Worm (Caenorhabditis elegans) whole organism, early embryonic: ENCODE measurements around the gene smim-14.

Experiments used
- B0310.2 ChIP-seq: sonication (generic microtip); optimal IDR thresholded peaks from 2 replicates; lab custom pipeline; 2016; ENCODE audit warnings: mild to moderate bottlenecking, missing genetic modification characterization, missing compliant biosample characterization
- F13C5.2 ChIP-seq: sonication (generic microtip); optimal IDR thresholded peaks from 2 replicates; lab custom pipeline; 2017; ENCODE audit warnings: mild to moderate bottlenecking, missing genetic modification characterization, inconsistent platforms, missing compliant biosample characterization
- aly-1 ChIP-seq: sonication (generic microtip); optimal IDR thresholded peaks from 2 replicates; lab custom pipeline; 2016; ENCODE audit warnings: missing genetic modification characterization, missing compliant biosample characterization
- ama-1 ChIP-seq: fragments of 150-350 bp; optimal IDR thresholded peaks from 2 replicates; lab custom pipeline; 2014
- ceh-13 ChIP-seq: fragments of 200-800 bp; sonication (Bioruptor generic); optimal IDR thresholded peaks from 2 replicates; lab custom pipeline; 2018; ENCODE audit warnings: mild to moderate bottlenecking, missing genetic modification characterization, missing compliant biosample characterization
- ceh-36 ChIP-seq: sonication (generic microtip); optimal IDR thresholded peaks from 2 replicates; lab custom pipeline; 2016; ENCODE audit warnings: missing genetic modification characterization, inconsistent platforms, missing compliant biosample characterization
- ets-7 ChIP-seq: sonication (generic microtip); optimal IDR thresholded peaks from 2 replicates; lab custom pipeline; 2016; ENCODE audit warnings: missing genotype, missing genetic modification characterization, missing compliant biosample characterization
- flt-1 ChIP-seq: fragments of 200-800 bp; sonication (Bioruptor generic); IDR thresholded peaks from 2 replicates; pipeline ENCODE4 v1.3.6; 2022; ENCODE audit warnings: missing genetic modification characterization, missing compliant biosample characterization
- hmbx-1 ChIP-seq: sonication (generic microtip); optimal IDR thresholded peaks from 2 replicates; lab custom pipeline; 2016; ENCODE audit warnings: mild to moderate bottlenecking, missing genetic modification characterization, missing compliant biosample characterization
- hmg-4 ChIP-seq: fragments of 200-800 bp; sonication (Bioruptor generic); optimal IDR thresholded peaks from 2 replicates; lab custom pipeline; 2018; ENCODE audit warnings: mild to moderate bottlenecking, missing genetic modification characterization, missing compliant biosample characterization
- hnd-1 ChIP-seq: sonication (generic microtip); optimal IDR thresholded peaks from 2 replicates; lab custom pipeline; 2016; ENCODE audit warnings: missing genetic modification characterization, missing compliant biosample characterization
- pes-1 ChIP-seq: fragments of 200-800 bp; sonication (Bioruptor generic); IDR thresholded peaks from 2 replicates; pipeline ENCODE4 v1.3.6; 2022; ENCODE audit warnings: missing genetic modification reagents, missing genetic modification characterization, missing compliant biosample characterization
- scrt-1 ChIP-seq: fragments of 200-800 bp; sonication (Bioruptor generic); IDR thresholded peaks from 2 replicates; pipeline ENCODE4 v1.3.6; 2022; ENCODE audit warnings: missing genetic modification characterization, missing compliant biosample characterization
- sea-1 ChIP-seq: fragments of 200-800 bp; sonication (Bioruptor generic); conservative IDR thresholded peaks from 2 replicates; pipeline ENCODE4 v1.3.6; 2022; ENCODE audit warnings: missing genetic modification characterization, missing compliant biosample characterization
- tbx-11 ChIP-seq: fragments of 200-800 bp; sonication (Bioruptor generic); IDR thresholded peaks from 2 replicates; pipeline ENCODE4 v1.3.6; 2022; ENCODE audit warnings: missing genetic modification characterization, missing compliant biosample characterization
- tbx-37 ChIP-seq: fragments of 200-800 bp; sonication (Bioruptor generic); conservative IDR thresholded peaks from 2 replicates; pipeline ENCODE4 v1.3.6; 2022; ENCODE audit warnings: missing genetic modification reagents, missing genetic modification characterization, missing compliant biosample characterization
- tra-4 ChIP-seq: sonication (generic microtip); optimal IDR thresholded peaks from 2 replicates; lab custom pipeline; 2017; ENCODE audit warnings: missing genetic modification characterization, missing compliant biosample characterization

The smim-14 gene

ce11 chrIII:3480950-3481349 is 11.4 kb upstream of the smim-14 start:
- TF ChIP-seq ceh-36 (tag; lab: Kevin White, UChicago) (no peak), ets-7 (no peak), tbx-37 (no peak), aly-1 (tag; lab: Kevin White, UChicago) (no peak), hnd-1 (no peak), tbx-11 (no peak), pes-1 (no peak), flt-1 (GFP tag; lab: Robert Waterston, UW) (no peak), F13C5.2 (tag; lab: Kevin White, UChicago) (no peak), tra-4 (tag; lab: Kevin White, UChicago) (no peak), scrt-1 (GFP tag; lab: Robert Waterston, UW) (no peak), ama-1 (lab: Kevin White, UChicago) (no peak), ceh-13 (GFP tag; lab: Kevin White, UChicago) (no peak), B0310.2 (tag; lab: Kevin White, UChicago) (no peak), hmg-4 (no peak), sea-1 (GFP tag; lab: Robert Waterston, UW) (no peak), hmbx-1 (tag; lab: Kevin White, UChicago) (no peak)

ce11 chrIII:3480236-3480635 is 10.7 kb upstream of the smim-14 start:
- no peak for TF ChIP-seq flt-1 (GFP tag; lab: Robert Waterston, UW)
- TF ChIP-seq hnd-1, result no peak

- TF ChIP-seq pes-1 (no peak), flt-1 (GFP tag; lab: Robert Waterston, UW) (no peak), ets-7 (no peak), ceh-36 (tag; lab: Kevin White, UChicago) (no peak), tbx-37 (no peak), hnd-1 (no peak), B0310.2 (tag; lab: Kevin White, UChicago) (no peak), hmg-4 (no peak), scrt-1 (GFP tag; lab: Robert Waterston, UW) (no peak)
Measured at ce11 chrIII:3478795-3479398, 9.4 kb upstream of the smim-14 start.

- TF ChIP-seq ceh-36 (tag; lab: Kevin White, UChicago) (peak; percentile 80), F13C5.2 (tag; lab: Kevin White, UChicago) (no peak), flt-1 (GFP tag; lab: Robert Waterston, UW) (no peak)
Measured at ce11 chrIII:3477375-3477774, 7.8 kb upstream of the smim-14 start.

ce11 chrIII:3476245-3476644 is 6.7 kb upstream of the smim-14 start:
- no peak for TF ChIP-seq scrt-1 (GFP tag; lab: Robert Waterston, UW)
- peak; percentile 56 for TF ChIP-seq hmbx-1 (tag; lab: Kevin White, UChicago)
- no peak for TF ChIP-seq tbx-37
- no peak for TF ChIP-seq aly-1 (tag; lab: Kevin White, UChicago)
- TF ChIP-seq hmg-4, result no peak
- TF ChIP-seq tra-4 (tag; lab: Kevin White, UChicago), result peak; percentile 42
- no peak for TF ChIP-seq sea-1 (GFP tag; lab: Robert Waterston, UW)
- TF ChIP-seq pes-1, result peak; percentile 20; the same call in 1 of the 2 replicates
- no peak for TF ChIP-seq flt-1 (GFP tag; lab: Robert Waterston, UW)
- no peak for TF ChIP-seq F13C5.2 (tag; lab: Kevin White, UChicago)
- TF ChIP-seq tbx-11, result no peak
- TF ChIP-seq B0310.2 (tag; lab: Kevin White, UChicago), result peak; percentile 68
- no peak for TF ChIP-seq ceh-36 (tag; lab: Kevin White, UChicago)
- peak; percentile 49 for TF ChIP-seq ets-7
- TF ChIP-seq hnd-1, result peak; percentile 40
- TF ChIP-seq ceh-13 (GFP tag; lab: Kevin White, UChicago), result peak; percentile 42
- no peak for TF ChIP-seq ama-1 (lab: Kevin White, UChicago)

ce11 chrIII:3475497-3475896 is 6.0 kb upstream of the smim-14 start, which contains the start of gene C34C12.9:
Gene C34C12.9, minus strand, starts transcription at chrIII:3475512.
- no peak for TF ChIP-seq ceh-36 (tag; lab: Kevin White, UChicago)
- no peak for TF ChIP-seq ama-1 (lab: Kevin White, UChicago)
- no peak for TF ChIP-seq sea-1 (GFP tag; lab: Robert Waterston, UW)
- no peak for TF ChIP-seq pes-1
- TF ChIP-seq aly-1 (tag; lab: Kevin White, UChicago), result no peak
- TF ChIP-seq flt-1 (GFP tag; lab: Robert Waterston, UW), result no peak
- TF ChIP-seq ceh-13 (GFP tag; lab: Kevin White, UChicago), result no peak

ce11 chrIII:3475014-3475413 is 5.5 kb upstream of the smim-14 start:
- TF ChIP-seq ceh-13 (GFP tag; lab: Kevin White, UChicago) (no peak), B0310.2 (tag; lab: Kevin White, UChicago) (no peak), hmg-4 (no peak), tbx-37 (no peak), sea-1 (GFP tag; lab: Robert Waterston, UW) (no peak), flt-1 (GFP tag; lab: Robert Waterston, UW) (no peak), pes-1 (no peak)

- TF ChIP-seq F13C5.2 (tag; lab: Kevin White, UChicago) (peak; percentile 26), ama-1 (lab: Kevin White, UChicago) (no peak), ets-7 (no peak)
Measured at ce11 chrIII:3471403-3472053, 2.0 kb upstream of the smim-14 start, which contains the start of gene rsu-1. Gene rsu-1, plus strand, starts transcription at chrIII:3472003.
